Fruit fly (Drosophila melanogaster): ENCODE measurements around the gene MED30.

The MED30 gene

DNA sequence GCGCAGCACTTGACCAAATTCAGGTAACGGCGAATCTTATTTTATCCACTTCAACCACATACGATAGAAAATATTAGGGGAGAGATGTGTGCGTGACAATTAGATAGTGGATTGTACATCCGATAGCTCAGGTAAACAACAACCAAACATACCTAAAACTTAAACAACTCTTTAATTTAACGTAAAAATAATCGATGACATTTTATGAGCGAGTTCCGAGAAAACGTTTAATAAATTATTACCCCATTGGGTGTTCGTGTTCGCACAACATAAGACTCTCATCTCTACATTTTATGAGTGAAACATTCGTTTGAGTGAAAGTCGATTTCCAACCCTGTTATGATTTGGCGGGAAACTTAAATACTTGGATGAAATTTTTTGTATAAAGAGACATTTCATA, 26.4 kb upstream of the MED30 start, which contains the start of gene CG17129:
Gene CG17129, minus strand, starts transcription at position 69 of the 400 bp plus-strand sequence.
- TF ChIP-seq rgr (GFP tag; optimal IDR thresholded peaks at IDR 0.05) (peak; percentile 71), CG32264 (GFP tag; optimal IDR thresholded peaks at IDR 0.05) (peak; percentile 44), OdsH (GFP tag; optimal IDR thresholded peaks at IDR 0.05) (peak; percentile 56), fru (GFP tag; optimal IDR thresholded peaks at IDR 0.05) (peak; percentile 71), jim (GFP tag; optimal IDR thresholded peaks at IDR 0.05) (peak; percentile 17), Jra (GFP tag; optimal IDR thresholded peaks at IDR 0.05) (peak; percentile 74), foxo (GFP tag; optimal IDR thresholded peaks at IDR 0.05) (peak; percentile 18 to 75), ey (GFP tag; optimal IDR thresholded peaks at IDR 0.05) (peak; percentile 74), Mio (GFP tag; optimal IDR thresholded peaks at IDR 0.05) (no peak), sv (GFP tag; optimal IDR thresholded peaks at IDR 0.05) (peak; percentile 69), CG9705 (GFP tag; optimal IDR thresholded peaks at IDR 0.05) (peak; percentile 42), HLH106 (tag; optimal IDR thresholded peaks at IDR 0.05) (peak; percentile 71), sage (GFP tag; optimal IDR thresholded peaks at IDR 0.05) (peak; percentile 68), Myc (optimal IDR thresholded peaks at IDR 0.05) (no peak), CrebA (GFP tag; optimal IDR thresholded peaks at IDR 0.05; ENCODE audit: borderline replicate concordance) (no peak), pan (optimal IDR thresholded peaks at IDR 0.05) (no peak), psq (GFP tag; optimal IDR thresholded peaks at IDR 0.05) (peak; percentile 64), Hr78 (GFP tag; optimal IDR thresholded peaks at IDR 0.05) (no peak), dl (GFP tag; optimal IDR thresholded peaks at IDR 0.05; ENCODE audit: insufficient read depth in 1 of 2, partially characterized antibody in 2 of 2) (no peak), Rel (GFP tag; optimal IDR thresholded peaks at IDR 0.05) (no peak), Rel (tag; optimal IDR thresholded peaks at IDR 0.05) (no peak), Dif (GFP tag; optimal IDR thresholded peaks at IDR 0.05; ENCODE audit: partially characterized antibody) (no peak), Sp1 (GFP tag; optimal IDR thresholded peaks at IDR 0.05) (peak; percentile 66), Hnf4 (GFP tag; optimal IDR thresholded peaks at IDR 0.05) (peak; percentile 72), dmrt93B (GFP tag; optimal IDR thresholded peaks at IDR 0.05) (peak; percentile 35), Hr83 (GFP tag; optimal IDR thresholded peaks at IDR 0.05; ENCODE audit: poor library complexity, severe bottlenecking) (peak; percentile 51), Dfd (GFP tag; optimal IDR thresholded peaks at IDR 0.05) (no peak), h (GFP tag; optimal IDR thresholded peaks at IDR 0.05) (peak; percentile 22), Abd-B (GFP tag; optimal IDR thresholded peaks at IDR 0.05) (no peak), woc (GFP tag; optimal IDR thresholded peaks at IDR 0.05) (peak; percentile 77), N (GFP tag; optimal IDR thresholded peaks at IDR 0.05) (no peak), usp (GFP tag; optimal IDR thresholded peaks at IDR 0.05) (no peak), dsf (GFP tag; optimal IDR thresholded peaks at IDR 0.05; ENCODE audit: borderline replicate concordance) (peak; percentile 7), lola (GFP tag; optimal IDR thresholded peaks at IDR 0.05) (no peak), tai (GFP tag; optimal IDR thresholded peaks at IDR 0.05) (no peak), brk (GFP tag; optimal IDR thresholded peaks at IDR 0.05) (no peak), GATAd (GFP tag; optimal IDR thresholded peaks at IDR 0.05) (peak; percentile 11), br (GFP tag; optimal IDR thresholded peaks at IDR 0.05) (peak; percentile 49), Vsx2 (GFP tag; optimal IDR thresholded peaks at IDR 0.05; ENCODE audit: partially characterized antibody) (no peak)

DNA sequence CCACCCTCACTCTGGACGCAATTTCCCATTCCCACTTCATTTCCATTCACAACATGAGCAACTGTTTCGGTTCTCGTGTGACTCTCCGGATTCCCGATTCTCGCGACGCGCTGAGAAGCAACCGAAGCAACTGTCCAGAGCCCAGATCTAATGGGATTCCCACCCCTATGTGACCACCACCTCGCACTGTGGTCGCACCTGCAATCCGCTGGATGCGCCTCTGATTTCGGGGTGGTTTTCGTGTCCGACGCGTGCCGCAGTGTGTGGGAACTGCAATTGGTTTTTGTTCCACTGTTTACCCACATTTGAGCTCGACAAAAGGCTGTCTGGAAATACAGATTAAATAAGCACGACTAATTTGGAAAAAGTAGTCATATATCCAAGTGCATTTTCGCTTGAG, 22.0 kb upstream of the MED30 start:
- TF ChIP-seq dmrt93B (GFP tag; optimal IDR thresholded peaks at IDR 0.05) (no peak), OdsH (GFP tag; optimal IDR thresholded peaks at IDR 0.05) (no peak), br (GFP tag; optimal IDR thresholded peaks at IDR 0.05) (no peak), pan (optimal IDR thresholded peaks at IDR 0.05) (no peak), Hnf4 (GFP tag; optimal IDR thresholded peaks at IDR 0.05) (no peak), Hr83 (GFP tag; optimal IDR thresholded peaks at IDR 0.05; ENCODE audit: poor library complexity, severe bottlenecking) (no peak), CrebA (GFP tag; optimal IDR thresholded peaks at IDR 0.05; ENCODE audit: borderline replicate concordance) (no peak), Dfd (GFP tag; optimal IDR thresholded peaks at IDR 0.05) (no peak), sv (GFP tag; optimal IDR thresholded peaks at IDR 0.05) (no peak), Sp1 (GFP tag; optimal IDR thresholded peaks at IDR 0.05) (no peak), Vsx2 (GFP tag; optimal IDR thresholded peaks at IDR 0.05; ENCODE audit: partially characterized antibody) (no peak), psq (GFP tag; optimal IDR thresholded peaks at IDR 0.05) (no peak), dl (GFP tag; optimal IDR thresholded peaks at IDR 0.05; ENCODE audit: insufficient read depth in 1 of 2, partially characterized antibody in 2 of 2) (no peak), sage (GFP tag; optimal IDR thresholded peaks at IDR 0.05) (no peak), fru (GFP tag; optimal IDR thresholded peaks at IDR 0.05) (no peak), Jra (GFP tag; optimal IDR thresholded peaks at IDR 0.05) (no peak), jim (GFP tag; optimal IDR thresholded peaks at IDR 0.05) (no peak)
